Fruit fly (Drosophila melanogaster) ovary, adult (tissue): ENCODE measurements around the gene DnaJ-H.
"Not testable (repeated sequence)": the region's sequence is repeated elsewhere in the genome, so short reads cannot be mapped to it uniquely, and the experiment has no call there.

Experiments
- CG17801 ChIP-seq: fragments of 200-800 bp; optimal IDR thresholded peaks from 2 replicates; lab custom pipeline; 2019; ENCODE audit warnings: missing biosample characterization, mild to moderate bottlenecking, missing genetic modification characterization, moderate library complexity; ENCODE audit not compliant: partially characterized antibody

Gene DnaJ-H

DNA sequence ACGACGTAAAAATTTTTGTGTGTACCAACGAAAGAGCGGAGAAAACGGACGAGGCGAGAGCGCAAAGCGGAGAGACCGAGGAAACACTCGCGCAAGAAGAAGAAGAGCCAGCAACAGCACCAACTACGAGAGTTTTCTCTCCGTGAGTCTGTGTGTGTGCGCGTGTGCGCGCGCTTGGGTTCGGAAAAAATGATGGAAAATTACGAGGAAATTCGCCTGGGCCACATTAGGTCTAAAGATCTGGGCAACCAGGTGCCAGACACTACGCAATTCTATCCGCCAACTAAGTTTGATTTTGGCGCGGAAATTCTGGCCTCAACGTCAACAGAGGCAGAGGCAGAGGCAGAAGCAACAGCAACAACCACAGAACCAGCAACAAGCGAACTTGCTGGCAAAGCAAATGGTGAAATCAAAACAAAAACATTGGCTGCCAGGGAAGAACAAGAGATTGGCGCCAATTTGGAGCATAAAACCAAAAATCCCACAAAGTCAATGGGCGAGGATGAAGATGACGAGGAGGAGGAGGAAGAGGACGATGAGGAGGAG is at the start of gene DnaJ-H:
Gene DnaJ-H (minus strand): TSS at position 271 of the 546 bp plus-strand sequence.
- TF ChIP-seq CG17801 (GFP tag; lab: Kevin White, UChicago), result no peak

DNA sequence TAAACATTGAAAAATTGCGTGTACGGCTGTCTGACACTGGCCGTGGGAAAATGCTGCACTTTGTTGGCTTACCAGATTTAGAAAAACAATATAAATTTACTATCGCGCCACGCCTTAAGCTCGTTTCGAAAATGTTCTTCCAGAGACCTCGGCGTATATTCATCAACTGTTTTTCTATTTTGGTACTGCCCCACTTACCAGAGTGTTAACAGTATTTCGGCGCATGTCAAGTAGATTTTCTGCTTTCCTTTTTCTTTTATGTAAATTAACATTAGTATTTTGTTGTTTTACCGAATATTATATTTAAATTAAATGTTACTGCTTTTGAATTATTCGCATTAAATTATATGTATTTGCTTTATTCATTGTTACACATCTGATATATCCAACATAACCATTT is 49.1 kb upstream of the DnaJ-H start, which contains the start of gene kek4:
Gene kek4 (minus strand): TSS at position 341 of the 400 bp plus-strand sequence.
- no peak for TF ChIP-seq CG17801 (GFP tag; lab: Kevin White, UChicago)

dm6 chr2L:13211764-13212265 is 45.9 kb upstream of the DnaJ-H start, which contains the start of gene CG15482:
CG15482 (minus strand) TSS chr2L:13211814.
- TF ChIP-seq CG17801 (GFP tag; lab: Kevin White, UChicago), result not testable (repeated sequence)

DNA sequence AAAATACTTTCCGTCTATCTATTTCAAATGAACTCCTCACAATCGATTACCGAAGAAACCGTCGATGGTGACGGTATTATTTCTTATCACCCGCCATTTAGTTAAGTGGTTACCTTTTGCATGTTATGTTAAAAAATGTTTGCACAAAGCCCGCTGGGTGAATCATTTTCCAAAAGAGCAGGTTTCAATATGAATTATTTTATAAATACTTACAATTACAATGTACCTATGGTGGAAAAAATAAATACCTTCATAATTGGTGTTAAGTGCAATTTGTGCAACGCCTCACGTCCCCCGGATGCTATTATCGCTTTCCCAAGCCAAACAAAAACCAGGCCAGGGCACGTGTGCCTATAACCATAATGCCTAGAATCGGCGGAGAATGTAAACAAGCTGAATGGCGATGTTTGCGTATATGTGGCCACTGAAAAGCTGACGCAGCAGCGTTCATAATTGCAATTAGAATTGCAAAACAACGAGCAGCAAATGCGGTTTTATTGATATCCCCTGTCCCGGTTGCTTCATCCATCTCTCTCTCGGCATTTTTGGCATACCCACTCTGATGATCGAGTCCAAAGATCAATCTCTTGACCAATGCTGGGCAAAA is 41.1 kb upstream of the DnaJ-H start:
- peak; percentile 41 for TF ChIP-seq CG17801 (GFP tag; lab: Kevin White, UChicago)

dm6 chr2L:13206077-13206668 is 40.3 kb upstream of the DnaJ-H start:
- peak; percentile 26 for TF ChIP-seq CG17801 (GFP tag; lab: Kevin White, UChicago)

- peak; percentile 6 for TF ChIP-seq CG17801 (GFP tag; lab: Kevin White, UChicago)
Measured at dm6 chr2L:13205256-13205655, 39.4 kb upstream of the DnaJ-H start.

- TF ChIP-seq CG17801 (GFP tag; lab: Kevin White, UChicago), result no peak
Measured at dm6 chr2L:13204151-13204550, 38.3 kb upstream of the DnaJ-H start.

dm6 chr2L:13203437-13204137 is 37.7 kb upstream of the DnaJ-H start, which contains the start of gene Pect:
Pect (plus strand) TSS chr2L:13203762.
- TF ChIP-seq CG17801 (GFP tag; lab: Kevin White, UChicago), result peak; percentile 21

DNA sequence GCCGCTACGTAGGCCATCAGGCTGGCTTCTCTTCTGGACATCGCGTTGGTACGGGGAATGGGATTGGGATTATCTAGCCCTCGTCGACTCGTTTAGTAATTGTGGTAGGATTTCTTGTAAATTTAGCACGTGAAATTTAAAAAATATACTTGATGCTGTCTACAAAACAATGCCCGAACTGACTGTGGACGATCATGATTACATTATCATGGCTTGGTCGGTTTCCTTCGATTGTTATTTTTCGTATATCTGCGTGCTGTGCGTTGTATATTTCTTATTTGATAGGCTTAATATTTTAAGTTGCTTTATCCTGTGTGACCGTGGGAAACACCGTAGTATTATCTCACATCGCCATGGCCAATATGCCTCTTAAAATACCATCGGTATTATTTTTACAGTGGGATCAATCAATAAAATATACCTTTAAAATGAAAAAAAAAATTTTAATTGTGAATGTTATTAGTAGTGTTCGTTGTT is 37.1 kb upstream of the DnaJ-H start, which contains the start of gene CG16972:
Gene CG16972 (minus strand): TSS at position 336 of the 477 bp plus-strand sequence.
- peak; percentile 12 for TF ChIP-seq CG17801 (GFP tag; lab: Kevin White, UChicago)

- TF ChIP-seq CG17801 (GFP tag; lab: Kevin White, UChicago), result no peak
Measured at dm6 chr2L:13195822-13196221, 29.9 kb upstream of the DnaJ-H start.

DNA sequence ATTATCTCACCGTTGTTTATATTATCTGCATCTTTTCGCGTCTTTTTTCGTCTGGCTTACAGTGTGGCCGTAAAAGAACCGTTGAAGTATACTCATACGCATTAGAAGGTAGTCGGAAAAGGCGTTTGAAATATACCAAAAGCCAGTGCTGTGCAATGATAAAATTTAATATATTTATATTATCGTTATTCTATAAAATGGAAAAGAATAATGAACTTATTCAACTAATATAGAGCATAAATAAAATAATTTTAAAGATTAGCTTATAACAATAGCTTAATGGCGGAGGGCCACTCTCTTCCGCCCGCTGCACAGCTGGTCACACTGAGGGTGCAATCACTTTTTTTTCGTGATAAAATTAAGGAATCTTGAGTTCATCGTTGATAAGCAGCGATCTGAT is 26.0 kb upstream of the DnaJ-H start, which contains the start of the genes CG16974 and Edem2:
Gene CG16974 (minus strand): TSS at position 86 of the 400 bp plus-strand sequence.
Gene Edem2 (plus strand): TSS at position 308 of the 400 bp plus-strand sequence.
- TF ChIP-seq CG17801 (GFP tag; lab: Kevin White, UChicago), result peak; percentile 78

DNA sequence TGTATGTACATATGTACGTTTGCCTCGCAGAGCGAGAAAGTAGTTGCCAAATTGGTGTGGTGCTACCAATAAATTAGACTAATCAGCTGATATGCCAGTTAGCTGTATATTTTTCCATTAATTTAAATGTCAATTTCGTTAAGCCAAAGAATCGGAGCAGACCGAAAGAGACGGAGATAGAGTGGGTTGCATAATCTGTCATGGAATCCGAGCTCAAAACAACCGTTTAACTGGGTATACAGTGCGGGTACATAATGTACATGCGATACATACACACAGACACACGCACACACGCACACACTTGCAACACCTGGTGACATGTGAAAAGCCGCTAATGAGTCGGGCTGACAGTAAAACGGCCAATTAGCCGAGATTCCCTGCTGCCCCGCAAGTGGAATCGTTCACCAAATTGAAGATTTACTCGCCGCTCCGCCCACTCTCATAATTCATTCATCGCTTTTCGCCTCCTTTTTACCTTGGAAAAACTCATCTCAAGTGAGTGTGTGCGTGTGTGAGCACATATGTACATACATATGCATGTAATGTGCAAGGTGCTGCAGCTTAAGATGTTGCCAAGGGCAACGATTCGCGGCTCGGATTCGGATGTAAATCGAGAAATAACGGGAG is 25.3 kb upstream of the DnaJ-H start:
- no peak for TF ChIP-seq CG17801 (GFP tag; lab: Kevin White, UChicago)

DNA sequence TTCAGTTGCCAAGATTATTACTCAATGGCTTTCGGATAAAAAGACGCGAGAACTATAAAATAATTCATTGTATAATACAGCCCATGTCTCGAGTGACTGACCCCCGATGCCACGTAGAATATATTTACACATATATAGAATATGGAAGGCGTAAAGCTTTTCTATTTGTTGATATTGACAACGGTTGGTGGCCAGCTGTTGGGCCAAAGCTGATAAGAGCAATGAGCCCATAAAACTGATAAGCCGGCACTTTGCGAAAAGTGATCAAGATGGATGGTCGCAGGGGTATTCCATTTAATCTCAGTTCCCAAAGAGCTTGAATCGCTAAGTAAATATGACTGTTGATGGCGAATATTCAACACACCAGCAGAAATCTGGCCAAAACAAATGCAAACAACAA is 24.7 kb upstream of the DnaJ-H start:
- peak; percentile 23 for TF ChIP-seq CG17801 (GFP tag; lab: Kevin White, UChicago)

DNA sequence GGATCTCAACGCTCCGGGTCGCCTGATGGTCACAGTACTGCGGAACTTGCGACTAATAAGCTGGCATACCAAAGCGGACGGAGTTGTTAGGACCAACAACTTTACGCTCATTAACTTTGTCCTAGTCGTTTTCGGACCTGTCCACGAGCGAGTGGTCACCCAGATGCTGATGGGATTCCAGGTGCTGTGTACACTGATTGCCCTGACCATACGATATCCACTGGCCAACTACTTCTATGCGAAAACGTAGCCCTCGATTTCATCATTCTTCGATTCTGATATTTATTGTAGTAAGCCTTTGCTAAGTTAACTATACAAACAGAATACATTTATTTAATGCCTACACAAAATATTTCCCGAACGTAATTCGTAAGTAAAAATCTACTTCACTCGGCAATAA is 17.3 kb upstream of the DnaJ-H start, which contains the start of gene Rsph1:
Gene Rsph1 (plus strand): TSS at position 301 of the 400 bp plus-strand sequence.
- no peak for TF ChIP-seq CG17801 (GFP tag; lab: Kevin White, UChicago)
